Worm (Caenorhabditis elegans) whole organism, L4 larva: ENCODE results near the gene Y75B8A.10.

Experiments
- D1046.2 ChIP-seq: fragments of 200-800 bp; sonication (Bioruptor generic); IDR thresholded peaks from 2 replicates; pipeline ENCODE4 v1.3.6; 2022; ENCODE audit warnings: missing genetic modification characterization, missing compliant biosample characterization
- Y48G9A.11 ChIP-seq: fragments of 200-800 bp; sonication (Bioruptor generic); IDR thresholded peaks from 2 replicates; pipeline ENCODE4 v1.3.6; 2022; ENCODE audit warnings: missing genetic modification reagents, missing genetic modification characterization, missing compliant biosample characterization
- Y5F2A.4 ChIP-seq: fragments of 200-800 bp; sonication (Bioruptor generic); optimal IDR thresholded peaks from 2 replicates; lab custom pipeline; 2018; ENCODE audit warnings: mild to moderate bottlenecking, missing genetic modification characterization, missing compliant biosample characterization
- aha-1 ChIP-seq: fragments of 150-350 bp; peaks from one replicate; lab custom pipeline; 2014; ENCODE audit warnings: missing biosample characterization, missing genetic modification characterization
- aly-2 ChIP-seq: sonication (generic microtip); optimal IDR thresholded peaks from 2 replicates; lab custom pipeline; 2018; ENCODE audit warnings: missing biosample characterization, missing genetic modification characterization
- ama-1 ChIP-seq: fragments of 150-350 bp; optimal IDR thresholded peaks from 2 replicates; lab custom pipeline; 2014; ENCODE audit warnings: inconsistent platforms, mixed read lengths
- arid-1 ChIP-seq: fragments of 200-800 bp; sonication (Bioruptor generic); conservative IDR thresholded peaks from 2 replicates; pipeline ENCODE4 v1.3.6; 2022; ENCODE audit warnings: missing genetic modification reagents, missing genetic modification characterization, missing compliant biosample characterization
- attf-4 ChIP-seq: sonication (generic microtip); optimal IDR thresholded peaks from 3 replicates; lab custom pipeline; 2017; ENCODE audit warnings: missing biosample characterization, missing genetic modification characterization
- ceh-28 ChIP-seq: fragments of 150-350 bp; optimal IDR thresholded peaks from 2 replicates; lab custom pipeline; 2014; ENCODE audit warnings: missing biosample characterization, missing genetic modification reagents, missing genetic modification characterization
- daf-12 ChIP-seq: fragments of 150-350 bp; optimal IDR thresholded peaks from 2 replicates; lab custom pipeline; 2014; ENCODE audit warnings: missing biosample characterization, missing genetic modification reagents, missing genetic modification characterization
- dmd-8 ChIP-seq: fragments of 200-800 bp; sonication (Bioruptor generic); IDR thresholded peaks from 2 replicates; pipeline ENCODE4 v1.3.6; 2022; ENCODE audit warnings: missing genetic modification characterization, missing compliant biosample characterization
- egl-27 ChIP-seq: sonication (generic microtip); optimal IDR thresholded peaks from 3 replicates; lab custom pipeline; 2017; ENCODE audit warnings: missing biosample characterization, missing genetic modification reagents, missing genetic modification characterization
- hlh-11 ChIP-seq: fragments of 200-800 bp; sonication (Bioruptor generic); optimal IDR thresholded peaks from 2 replicates; lab custom pipeline; 2018; ENCODE audit warnings: mild to moderate bottlenecking, missing genetic modification characterization, missing compliant biosample characterization
- hlh-30 ChIP-seq: sonication (generic microtip); optimal IDR thresholded peaks from 2 replicates; lab custom pipeline; 2017; ENCODE audit warnings: antibody characterized with exemption, mild to moderate bottlenecking, missing genetic modification characterization, missing compliant biosample characterization; ENCODE audit not compliant: insufficient read depth
- lin-39 ChIP-seq: fragments of 150-350 bp; optimal IDR thresholded peaks from 2 replicates; lab custom pipeline; 2014; ENCODE audit warnings: missing biosample characterization, missing genetic modification reagents, missing genetic modification characterization
- mdt-29 ChIP-seq: fragments of 200-800 bp; sonication (Bioruptor generic); IDR thresholded peaks from 2 replicates; pipeline ENCODE4 v1.3.6; 2022; ENCODE audit warnings: missing genetic modification reagents, missing genetic modification characterization, missing compliant biosample characterization
- mes-2 ChIP-seq: sonication (generic microtip); optimal IDR thresholded peaks from 2 replicates; lab custom pipeline; 2016; ENCODE audit warnings: missing genotype, mild to moderate bottlenecking, missing genetic modification characterization, missing compliant biosample characterization; ENCODE audit not compliant: poor library complexity, severe bottlenecking
- nhr-102 ChIP-seq: sonication (generic microtip); optimal IDR thresholded peaks from 2 replicates; lab custom pipeline; 2016; ENCODE audit warnings: mild to moderate bottlenecking, missing genetic modification characterization, moderate library complexity, missing compliant biosample characterization
- nhr-41 ChIP-seq: fragments of 200-800 bp; sonication (Bioruptor generic); IDR thresholded peaks from 2 replicates; pipeline ENCODE4 v1.3.6; 2022; ENCODE audit warnings: missing genetic modification reagents, missing genetic modification characterization, missing compliant biosample characterization
- nhr-6 ChIP-seq: fragments of 150-350 bp; optimal IDR thresholded peaks from 2 replicates; lab custom pipeline; 2014; ENCODE audit warnings: missing biosample characterization, missing genetic modification characterization
- php-3 ChIP-seq: fragments of 200-800 bp; sonication (Bioruptor generic); IDR thresholded peaks from 2 replicates; pipeline ENCODE4 v1.3.6; 2022; ENCODE audit warnings: missing genetic modification reagents, missing genetic modification characterization, missing compliant biosample characterization
- sdz-12 ChIP-seq: fragments of 200-800 bp; sonication (Bioruptor generic); optimal IDR thresholded peaks from 2 replicates; lab custom pipeline; 2018; ENCODE audit warnings: mild to moderate bottlenecking, missing genetic modification characterization, missing compliant biosample characterization
- set-16 ChIP-seq: fragments of 200-800 bp; sonication (Bioruptor generic); IDR thresholded peaks from 2 replicates; pipeline ENCODE4 v1.3.6; 2022; ENCODE audit warnings: missing genetic modification reagents, missing genetic modification characterization, missing compliant biosample characterization
- snpc-1.2 ChIP-seq: fragments of 200-800 bp; sonication (Bioruptor generic); IDR thresholded peaks from 2 replicates; pipeline ENCODE4 v1.3.6; 2022; ENCODE audit warnings: missing genetic modification reagents, missing genetic modification characterization, missing compliant biosample characterization
- tag-97 ChIP-seq: fragments of 200-800 bp; sonication (Bioruptor generic); IDR thresholded peaks from 2 replicates; pipeline ENCODE4 v1.3.6; 2022; ENCODE audit warnings: missing genetic modification characterization, missing compliant biosample characterization
- tra-1 ChIP-seq: fragments of 200-800 bp; sonication (Bioruptor generic); IDR thresholded peaks from 2 replicates; pipeline ENCODE4 v1.3.6; 2022; ENCODE audit warnings: missing genetic modification reagents, missing genetic modification characterization, missing compliant biosample characterization
- unc-39 ChIP-seq: sonication (generic microtip); optimal IDR thresholded peaks from 2 replicates; lab custom pipeline; 2017; ENCODE audit warnings: missing biosample characterization, missing genetic modification characterization
- unc-62 ChIP-seq, 3 experiments: fragments of 150-350 bp in 1 of 3; sonication (generic microtip); optimal IDR thresholded peaks in 2 of 3; peaks in 1 of 3; 1 replicate in 1 of 3; 2 replicates in 2 of 3; lab custom pipeline; 2014 to 2017; ENCODE audit warnings: missing biosample characterization in 3 of 3, missing genetic modification characterization in 3 of 3, missing genetic modification reagents in 3 of 3, missing genotype in 1 of 3

Gene Y75B8A.10

DNA sequence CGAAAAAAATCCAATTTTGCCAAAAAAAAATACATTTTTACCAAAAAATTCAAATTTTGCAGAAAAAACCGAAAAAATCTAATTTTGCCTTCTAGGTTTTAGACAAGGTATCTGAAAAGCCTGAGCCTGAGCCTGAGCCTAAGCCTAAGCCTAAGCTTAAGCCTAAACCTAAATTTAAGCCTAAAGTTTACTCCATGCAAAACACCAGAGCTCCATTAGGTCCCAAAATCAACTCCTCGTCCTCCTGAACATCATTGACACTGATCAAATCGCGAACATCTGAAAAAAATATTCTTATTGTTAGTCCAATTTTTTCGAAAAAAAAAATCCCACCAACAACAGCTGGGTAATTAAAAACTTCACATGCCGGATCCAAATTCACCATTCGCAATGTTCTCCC, 35.3 kb upstream of the Y75B8A.10 start:
- no peak for TF ChIP-seq hlh-11 (tag; lab: Kevin White, UChicago)
- peak; percentile 82 for TF ChIP-seq aha-1

DNA sequence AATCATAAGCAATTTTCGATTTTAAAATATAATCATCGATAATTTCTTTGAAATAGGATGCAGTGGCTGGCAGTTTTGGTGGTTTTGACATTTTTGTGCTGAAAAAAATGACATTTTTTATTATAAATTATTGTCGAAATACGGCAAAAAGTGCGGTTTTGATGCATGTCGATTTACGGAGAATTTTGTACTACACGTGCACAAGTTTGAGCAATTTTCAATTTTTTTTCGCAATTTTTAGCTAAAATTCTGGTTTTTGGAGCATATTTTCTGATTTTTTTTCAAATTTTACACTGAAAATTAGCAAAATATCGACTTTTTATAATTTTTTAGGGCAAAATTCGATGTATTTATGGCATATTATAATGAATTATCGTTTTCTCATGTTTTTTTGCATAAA, 32.8 kb upstream of the Y75B8A.10 start, which contains the start of gene Y75B8A.13:
Y75B8A.13 (minus strand) TSS at position 101 of the 400 bp plus-strand sequence.
- TF ChIP-seq egl-27 (tag; lab: Kevin White, UChicago) (no peak), nhr-6 (tag; lab: Kevin White, UChicago) (no peak), Y48G9A.11 (no peak), unc-62 (GFP tag; optimal IDR thresholded peaks at IDR 0.05 in 1 of 2; lab: Kevin White, UChicago) (no peak), unc-62 (tag; optimal IDR thresholded peaks at IDR 0.05; lab: Kevin White, UChicago) (no peak), tag-97 (GFP tag; lab: Robert Waterston, UW) (no peak), nhr-102 (no peak)

DNA sequence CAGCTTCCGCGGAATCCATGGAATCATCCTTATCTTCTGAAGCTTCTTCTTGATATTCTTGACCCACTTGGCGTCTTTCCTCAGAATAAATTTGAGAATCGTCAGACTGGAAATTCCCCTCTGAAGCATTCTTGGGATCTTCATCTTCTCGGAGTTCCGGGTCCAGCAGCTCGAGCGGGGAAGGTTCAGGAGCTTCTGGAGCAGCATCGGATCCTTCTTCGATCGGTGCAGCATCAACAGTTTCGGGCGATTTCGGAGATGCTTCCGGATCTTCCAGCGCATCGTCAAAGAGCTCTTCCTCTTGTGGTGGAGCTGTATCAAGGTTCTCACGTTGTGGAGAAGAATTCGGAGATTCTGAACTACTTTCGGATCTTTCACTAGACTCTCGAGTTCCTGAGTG, 24.8 kb upstream of the Y75B8A.10 start:
- TF ChIP-seq nhr-41 (no peak), mdt-29 (GFP tag; lab: Robert Waterston, UW) (no peak), php-3 (GFP tag; lab: Robert Waterston, UW) (no peak), set-16 (GFP tag; lab: Robert Waterston, UW) (peak; percentile 71), unc-62 (GFP tag; optimal IDR thresholded peaks at IDR 0.05 in 1 of 2; lab: Kevin White, UChicago) (peak in 1 of 2 experiments; percentile 55), unc-62 (tag; optimal IDR thresholded peaks at IDR 0.05; lab: Kevin White, UChicago) (no peak), aha-1 (peak; percentile 71), snpc-1.2 (no peak)

DNA sequence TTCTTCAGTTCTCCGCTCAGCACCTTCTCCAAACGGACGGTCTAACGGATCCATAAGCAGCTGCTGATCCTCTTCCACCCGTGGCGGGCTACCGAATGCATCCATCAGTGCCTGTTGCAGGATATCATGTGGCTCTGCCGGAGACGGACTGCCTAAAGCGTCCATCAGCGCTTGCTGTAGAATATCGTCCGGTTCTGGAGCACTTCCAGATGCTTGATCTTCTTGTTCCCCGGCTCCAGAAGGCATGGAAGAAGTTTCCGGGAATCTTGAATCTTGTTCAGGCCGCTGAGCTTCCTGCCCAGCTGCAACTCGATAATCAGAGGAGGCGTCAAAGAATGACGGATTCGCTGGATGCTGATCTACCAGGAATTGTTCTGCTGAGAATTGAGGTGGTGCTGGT, 22.5 kb upstream of the Y75B8A.10 start:
- 0 out of 2 replicates have a peak, but pooled peaks have one; percentile 49 for TF ChIP-seq D1046.2 (GFP tag; lab: Robert Waterston, UW)
- peak; percentile 59 for TF ChIP-seq set-16 (GFP tag; lab: Robert Waterston, UW)
- TF ChIP-seq Y5F2A.4 (GFP tag; lab: Kevin White, UChicago) = no peak
- TF ChIP-seq ceh-28 (tag; lab: Kevin White, UChicago) = no peak
- TF ChIP-seq sdz-12 (GFP tag; lab: Kevin White, UChicago) = no peak

DNA sequence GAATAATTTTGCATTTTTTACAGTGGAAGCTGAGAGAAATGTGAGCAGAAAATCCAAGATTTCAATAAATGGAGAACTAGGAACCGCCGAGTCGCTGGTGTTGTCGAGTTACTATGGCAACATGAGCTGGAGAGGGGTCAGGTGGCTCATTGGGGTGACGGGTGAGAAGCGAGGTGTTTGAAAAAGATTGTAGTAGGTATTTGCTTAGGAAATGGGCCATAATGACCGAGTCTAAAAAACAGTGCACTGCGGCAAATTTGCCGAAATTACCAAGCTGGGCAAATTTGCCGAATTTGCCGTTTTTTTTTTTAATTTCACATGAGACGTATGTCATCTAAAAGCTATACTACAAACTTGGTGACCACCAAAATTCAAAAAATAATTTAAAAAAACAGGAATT, 19.6 kb upstream of the Y75B8A.10 start, which contains the start of gene osm-12:
osm-12 (minus strand) TSS at position 101 of the 400 bp plus-strand sequence.
- TF ChIP-seq lin-39 (tag; lab: Kevin White, UChicago) (no peak), aha-1 (peak; percentile 71)

DNA sequence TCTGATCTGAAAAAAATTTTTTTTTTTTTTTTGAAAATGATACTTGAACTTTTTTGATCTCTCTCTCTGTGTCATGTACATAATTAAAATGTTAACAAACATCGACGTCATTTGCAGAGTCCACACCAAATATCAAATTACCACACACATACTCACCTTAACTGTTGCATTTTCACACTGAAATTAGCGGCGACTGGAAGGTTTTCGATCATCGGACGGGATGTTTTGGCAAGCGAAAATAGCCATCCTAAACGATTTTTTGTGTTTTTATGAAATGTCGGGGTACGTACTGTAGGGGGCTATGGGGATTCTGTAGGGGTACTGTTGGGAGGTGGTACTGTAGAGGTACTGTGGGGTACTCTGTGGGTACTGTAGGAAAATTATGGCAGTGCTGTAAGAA, 15.3 kb upstream of the Y75B8A.10 start:
- TF ChIP-seq attf-4 (no peak), unc-39 (tag; lab: Kevin White, UChicago) (no peak), php-3 (GFP tag; lab: Robert Waterston, UW) (no peak), aly-2 (tag; lab: Kevin White, UChicago) (no peak), mdt-29 (GFP tag; lab: Robert Waterston, UW) (no peak), mes-2 (no peak), daf-12 (tag; lab: Kevin White, UChicago) (no peak), hlh-30 (tag; lab: Kevin White, UChicago) (no peak)
- TF ChIP-seq, all 104 proteins: peak for 0

DNA sequence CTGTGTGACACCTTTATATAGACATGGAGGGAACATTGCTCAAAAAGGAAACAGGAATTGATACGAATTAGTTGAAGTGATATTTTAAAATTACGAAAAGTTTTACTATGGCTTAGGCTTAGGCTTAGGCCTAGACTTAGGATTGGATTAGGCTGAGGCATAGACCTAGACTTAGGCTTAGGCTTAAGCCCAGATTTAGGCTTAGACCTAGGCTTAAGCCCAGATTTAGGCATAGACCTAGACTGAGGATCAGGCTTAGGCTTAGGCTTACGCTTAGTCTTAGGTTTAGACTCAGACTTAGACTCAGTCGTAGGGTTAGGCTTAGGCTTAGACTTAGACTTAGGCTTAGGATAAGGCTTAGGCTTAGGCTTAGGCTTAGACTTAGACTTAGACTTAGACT, 13.2 kb upstream of the Y75B8A.10 start:
- no peak for TF ChIP-seq ama-1 (lab: Kevin White, UChicago)
- no peak for TF ChIP-seq hlh-11 (tag; lab: Kevin White, UChicago)
- TF ChIP-seq php-3 (GFP tag; lab: Robert Waterston, UW) = no peak
- TF ChIP-seq unc-62 (GFP tag; optimal IDR thresholded peaks at IDR 0.05 in 1 of 2; lab: Kevin White, UChicago) = peak in 1 of 2 experiments; percentile 84
- no peak for TF ChIP-seq unc-62 (tag; optimal IDR thresholded peaks at IDR 0.05; lab: Kevin White, UChicago)
- TF ChIP-seq tra-1 = no peak
- no peak for TF ChIP-seq arid-1 (GFP tag; lab: Robert Waterston, UW)
- TF ChIP-seq dmd-8 (GFP tag; lab: Robert Waterston, UW) = no peak
